Fruit fly (Drosophila melanogaster): Measurements from ENCODE around the gene rdgA.

The rdgA gene

dm6 chrX:8974203-8974602 lies 67.3 kb downstream of the rdgA start, which contains the start of gene CG10962 (continued):
- TF ChIP-seq CG17328 (GFP tag; IDR thresholded peaks at IDR 0.05) (peak; percentile 79; the same call in 1 of the 2 replicates), CG11723 (GFP tag; optimal IDR thresholded peaks at IDR 0.05) (no peak), stwl (tag; optimal IDR thresholded peaks at IDR 0.05) (no peak), CG15696 (tag; optimal IDR thresholded peaks at IDR 0.05) (no peak), nmo (GFP tag; optimal IDR thresholded peaks at IDR 0.05) (peak; percentile 79), CG10959 (GFP tag; IDR thresholded peaks at IDR 0.05) (no peak; the same call in 1 of the 2 replicates), esg (GFP tag; conservative IDR thresholded peaks at IDR 0.05) (peak; percentile 43), CG11247 (GFP tag; IDR thresholded peaks at IDR 0.05) (peak; percentile 50), CG13424 (tag; optimal IDR thresholded peaks at IDR 0.05) (peak; percentile 71), CG8089 (GFP tag; optimal IDR thresholded peaks at IDR 0.05) (no peak), jumu (GFP tag; optimal IDR thresholded peaks at IDR 0.05) (peak; percentile 21), D19A (tag; optimal IDR thresholded peaks at IDR 0.05) (no peak), dati (GFP tag; IDR thresholded peaks at IDR 0.05) (peak; percentile 33; the same call in 1 of the 2 replicates), CG14441 (GFP tag; IDR thresholded peaks at IDR 0.05) (peak; percentile 70), CG6791 (GFP tag; IDR thresholded peaks at IDR 0.05; ENCODE audit: partially characterized antibody) (no peak), en (GFP tag; optimal IDR thresholded peaks at IDR 0.05) (no peak), hkb (optimal IDR thresholded peaks at IDR 0.05) (no peak), hkb (GFP tag; IDR thresholded peaks at IDR 0.05) (peak; percentile 78), Xrp1 (GFP tag; IDR thresholded peaks at IDR 0.05) (peak; percentile 72), CG10543 (GFP tag; optimal IDR thresholded peaks at IDR 0.05) (peak; percentile 43), HmgZ (tag; optimal IDR thresholded peaks at IDR 0.05) (peak; percentile 59), Dip2 (GFP tag; IDR thresholded peaks at IDR 0.05) (no peak), CoRest (tag; optimal IDR thresholded peaks at IDR 0.05) (peak; percentile 68), Xbp1 (GFP tag; optimal IDR thresholded peaks at IDR 0.05) (peak; percentile 88), CG16813 (GFP tag; IDR thresholded peaks at IDR 0.05; ENCODE audit: partially characterized antibody) (no peak), CG31224 (GFP tag; IDR thresholded peaks at IDR 0.05) (no peak), trh (GFP tag; optimal IDR thresholded peaks at IDR 0.05) (peak; percentile 9), sim (GFP tag; IDR thresholded peaks at IDR 0.05) (no peak), bsh (GFP tag; optimal IDR thresholded peaks at IDR 0.05) (no peak), knrl (GFP tag; IDR thresholded peaks at IDR 0.05; ENCODE audit: partially characterized antibody) (no peak), bab2 (GFP tag; optimal IDR thresholded peaks at IDR 0.05) (peak; percentile 77), CG17912 (GFP tag; optimal IDR thresholded peaks at IDR 0.05) (no peak), CG3407 (GFP tag; optimal IDR thresholded peaks at IDR 0.05) (peak; percentile 20), Meics (GFP tag; optimal IDR thresholded peaks at IDR 0.05) (peak; percentile 53), zen2 (GFP tag; IDR thresholded peaks at IDR 0.05; ENCODE audit: partially characterized antibody) (no peak), CG18476 (GFP tag; optimal IDR thresholded peaks at IDR 0.05) (no peak), wdn (GFP tag; IDR thresholded peaks at IDR 0.05) (peak; percentile 71), CG10321 (GFP tag; IDR thresholded peaks at IDR 0.05) (no peak), CG11695 (GFP tag; IDR thresholded peaks at IDR 0.05) (peak; percentile 72; the same call in 2 of the 3 replicates), CG18599 (GFP tag; optimal IDR thresholded peaks at IDR 0.05) (peak; percentile 75), CG1024 (GFP tag; IDR thresholded peaks at IDR 0.05) (peak; percentile 30; the same call in 1 of the 2 replicates), croc (GFP tag; conservative IDR thresholded peaks at IDR 0.05) (peak; percentile 40; the same call in 2 of the 3 replicates), E2f1 (GFP tag; IDR thresholded peaks at IDR 0.05) (peak; percentile 77), CG31388 (GFP tag; optimal IDR thresholded peaks at IDR 0.05) (no peak), CG12299 (tag; optimal IDR thresholded peaks at IDR 0.05) (peak; percentile 3), emc (GFP tag; optimal IDR thresholded peaks at IDR 0.05) (no peak), CG4360 (GFP tag; IDR thresholded peaks at IDR 0.05) (no peak), gfzf (GFP tag; optimal IDR thresholded peaks at IDR 0.05) (no peak), bigmax (GFP tag; optimal IDR thresholded peaks at IDR 0.05) (no peak), NFAT (GFP tag; IDR thresholded peaks at IDR 0.05) (peak; percentile 75), D (optimal IDR thresholded peaks at IDR 0.05) (no peak), D (GFP tag; optimal IDR thresholded peaks at IDR 0.05) (peak; percentile 1)

Measured in whole organism, embryonic.